Fruit fly (Drosophila melanogaster) whole organism: ENCODE measurements around the gene SmydA-2.
A peak's percentile ranks its signal among the peaks of the same experiment; 100 is the strongest.

Experiments used
- CG8478 ChIP-seq: fragments of >200 bp; optimal IDR thresholded peaks from 2 replicates; lab custom pipeline; 2018; ENCODE audit warnings: inconsistent platforms
- EcR ChIP-seq, 2 experiments: fragments of >200 bp; optimal IDR thresholded peaks; 2 replicates each; lab custom pipeline; 2017; ENCODE audit warnings: missing biosample characterization in 2 of 2, missing genetic modification characterization in 2 of 2, missing genetic modification reagents in 2 of 2
- psq ChIP-seq: fragments of >200 bp; optimal IDR thresholded peaks from 2 replicates; lab custom pipeline; 2017
- usp ChIP-seq: fragments of >200 bp; optimal IDR thresholded peaks from 2 replicates; lab custom pipeline; 2017; ENCODE audit warnings: missing biosample characterization, missing genetic modification characterization, mixed read lengths

DNA sequence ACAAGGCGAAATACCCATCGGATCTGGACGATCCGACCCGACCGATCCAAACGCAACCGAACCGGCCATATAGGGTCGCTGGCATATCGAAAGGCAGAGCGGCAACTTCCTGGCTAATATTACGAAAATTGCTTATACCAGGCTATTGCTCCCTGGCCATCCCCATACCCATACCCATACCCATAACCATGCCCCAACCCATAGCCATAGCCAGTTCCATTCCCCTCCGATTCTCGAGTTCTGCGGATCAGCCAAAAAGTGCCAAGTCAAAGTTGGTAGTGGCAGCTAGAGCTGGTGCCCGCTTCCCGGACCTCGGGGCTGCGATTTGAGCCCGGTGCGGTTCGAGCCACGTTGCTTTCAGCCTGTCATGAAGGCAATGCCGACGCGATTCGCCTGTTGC lies 38.1 kb upstream of the SmydA-2 start:
- TF ChIP-seq CG8478 (lab: Kevin White, UChicago), result no peak
- TF ChIP-seq psq, result no peak
- no peak for TF ChIP-seq usp (GFP tag; lab: Kevin White, UChicago)
- peak in 1 of 2 experiments; percentile 88 for TF ChIP-seq EcR (GFP tag; optimal IDR thresholded peaks at IDR 0.05; lab: Kevin White, UChicago)
